Fruit fly (Drosophila melanogaster): ENCODE measurements around the gene CG14445.

The CG14445 gene

DNA sequence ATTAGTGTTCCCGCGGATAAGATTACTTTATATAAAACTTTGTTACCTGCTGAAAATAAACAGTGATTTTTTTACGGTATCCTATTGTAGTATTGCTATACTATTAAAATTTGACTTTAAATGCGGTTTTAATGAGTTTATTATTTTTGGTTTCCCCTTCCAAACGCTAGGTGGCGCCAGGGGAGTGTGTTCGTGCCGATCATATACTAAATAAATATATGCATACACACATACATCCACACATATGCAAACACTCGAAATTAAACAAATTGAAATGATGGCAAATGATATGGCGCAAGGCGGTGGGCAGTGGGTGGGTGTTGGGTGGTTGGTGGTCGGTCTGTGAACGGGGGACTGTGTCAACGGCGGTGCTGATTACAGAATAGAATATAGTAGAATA lies 16.6 kb downstream of the CG14445 start (continued):
- no peak for TF ChIP-seq HLH3B (GFP tag; IDR thresholded peaks at IDR 0.05)
- TF ChIP-seq org-1 (GFP tag; optimal IDR thresholded peaks at IDR 0.05): no peak
- TF ChIP-seq CG8359 (GFP tag; optimal IDR thresholded peaks at IDR 0.05; ENCODE audit: borderline replicate concordance): no peak
- no peak for TF ChIP-seq Six4 (GFP tag; optimal IDR thresholded peaks at IDR 0.05)
- peak; percentile 6 for TF ChIP-seq CG3407 (GFP tag; optimal IDR thresholded peaks at IDR 0.05)
- peak; percentile 79 for TF ChIP-seq CG10979 (tag; optimal IDR thresholded peaks at IDR 0.05)
- no peak for TF ChIP-seq CG15479 (GFP tag; optimal IDR thresholded peaks at IDR 0.05)
- 0 out of 2 replicates have a peak, but pooled peaks have one; percentile 11 for TF ChIP-seq CG1024 (GFP tag; IDR thresholded peaks at IDR 0.05)
- peak; percentile 12 for TF ChIP-seq Sox102F (GFP tag; optimal IDR thresholded peaks at IDR 0.05)
- no peak for TF ChIP-seq Dfd (GFP tag; optimal IDR thresholded peaks at IDR 0.05)
- TF ChIP-seq Sin3A (optimal IDR thresholded peaks at IDR 0.05): no peak
- no peak for TF ChIP-seq CG8089 (GFP tag; optimal IDR thresholded peaks at IDR 0.05)
- TF ChIP-seq CG6813 (GFP tag; optimal IDR thresholded peaks at IDR 0.05): peak; percentile 8
- TF ChIP-seq CG42726 (GFP tag; IDR thresholded peaks at IDR 0.05; ENCODE audit: partially characterized antibody): no peak
- TF ChIP-seq ATbp (GFP tag; optimal IDR thresholded peaks at IDR 0.05): peak; percentile 54
- no peak for TF ChIP-seq CG9609 (GFP tag; optimal IDR thresholded peaks at IDR 0.05)
- TF ChIP-seq CTCF (GFP tag; optimal IDR thresholded peaks at IDR 0.05): peak; percentile 90
- peak; percentile 20 for TF ChIP-seq Hmr (GFP tag; optimal IDR thresholded peaks at IDR 0.05)
- no peak for TF ChIP-seq CG4282 (GFP tag; optimal IDR thresholded peaks at IDR 0.05)
- TF ChIP-seq C15 (GFP tag; IDR thresholded peaks at IDR 0.05): no peak
- TF ChIP-seq HHEX (GFP tag; optimal IDR thresholded peaks at IDR 0.05): peak; percentile 44
- TF ChIP-seq klu (GFP tag; IDR thresholded peaks at IDR 0.05): no peak
- no peak for TF ChIP-seq CG10654 (GFP tag; optimal IDR thresholded peaks at IDR 0.05)
- TF ChIP-seq CG14965 (GFP tag; optimal IDR thresholded peaks at IDR 0.05; ENCODE audit: borderline replicate concordance): peak; percentile 91
- TF ChIP-seq CG30431 (GFP tag; optimal IDR thresholded peaks at IDR 0.05): no peak
- TF ChIP-seq CG18476 (GFP tag; optimal IDR thresholded peaks at IDR 0.05): no peak
- peak; percentile 57 for TF ChIP-seq zen (tag; optimal IDR thresholded peaks at IDR 0.05)
- TF ChIP-seq odd (GFP tag; optimal IDR thresholded peaks at IDR 0.05): no peak
- no peak for TF ChIP-seq luna (GFP tag; optimal IDR thresholded peaks at IDR 0.05)
- TF ChIP-seq fd3F (GFP tag; optimal IDR thresholded peaks at IDR 0.05): peak; percentile 16
- TF ChIP-seq CG12071 (GFP tag; optimal IDR thresholded peaks at IDR 0.05): peak; percentile 16
- peak; percentile 40 for TF ChIP-seq cg (GFP tag; optimal IDR thresholded peaks at IDR 0.05)
- no peak for TF ChIP-seq her (GFP tag; optimal IDR thresholded peaks at IDR 0.05)
- TF ChIP-seq ewg (GFP tag; optimal IDR thresholded peaks at IDR 0.05): no peak
- TF ChIP-seq kah (GFP tag; optimal IDR thresholded peaks at IDR 0.05): no peak
- no peak for TF ChIP-seq CG4424 (GFP tag; optimal IDR thresholded peaks at IDR 0.05)
- TF ChIP-seq CG6854 (GFP tag; optimal IDR thresholded peaks at IDR 0.05): no peak
- no peak for TF ChIP-seq seq (GFP tag; IDR thresholded peaks at IDR 0.05)
- peak; percentile 6 for TF ChIP-seq CG2875 (GFP tag; optimal IDR thresholded peaks at IDR 0.05)
- TF ChIP-seq CG13123 (GFP tag; optimal IDR thresholded peaks at IDR 0.05): no peak
- no peak for TF ChIP-seq croc (GFP tag; conservative IDR thresholded peaks at IDR 0.05)
- TF ChIP-seq CG10209 (GFP tag; optimal IDR thresholded peaks at IDR 0.05): no peak
- peak; percentile 13 for TF ChIP-seq CG13296 (GFP tag; optimal IDR thresholded peaks at IDR 0.05)
- TF ChIP-seq chinmo (GFP tag; IDR thresholded peaks at IDR 0.05; ENCODE audit: partially characterized antibody): 0 out of 4 replicates have a peak, but pooled peaks have one; percentile 38
- no peak for TF ChIP-seq unc-4 (GFP tag; IDR thresholded peaks at IDR 0.05; ENCODE audit: partially characterized antibody)
- TF ChIP-seq BEAF-32 (GFP tag; optimal IDR thresholded peaks at IDR 0.05): no peak
- TF ChIP-seq CG3281 (GFP tag; optimal IDR thresholded peaks at IDR 0.05): peak; percentile 5
- TF ChIP-seq Nf-YB (GFP tag; optimal IDR thresholded peaks at IDR 0.05): no peak
- no peak for TF ChIP-seq CG1529 (GFP tag; optimal IDR thresholded peaks at IDR 0.05)
- TF ChIP-seq tin (GFP tag; optimal IDR thresholded peaks at IDR 0.05): no peak
- no peak for TF ChIP-seq Hr51 (GFP tag; optimal IDR thresholded peaks at IDR 0.05)

All from whole organism, embryonic.